Fruit fly (Drosophila melanogaster) whole organism, embryonic: ENCODE data around the gene Mtp.
A peak's percentile ranks its signal among the peaks of the same experiment; 100 is the strongest.

Experiments used
- ATbp ChIP-seq: fragments of 200-800 bp; sonication (Bioruptor generic); optimal IDR thresholded peaks from 2 replicates; lab custom pipeline; 2017; ENCODE audit warnings: missing biosample characterization, mild to moderate bottlenecking, missing genetic modification characterization, missing genetic modification reagents
- Antp ChIP-seq: fragments of 200-800 bp; sonication (Bioruptor generic); optimal IDR thresholded peaks from 3 replicates; lab custom pipeline; 2016; ENCODE audit warnings: missing biosample characterization, missing genetic modification characterization
- B-H1 ChIP-seq: fragments of 200-800 bp; sonication (Bioruptor generic); IDR thresholded peaks from 3 replicates; pipeline ENCODE4 v1.3.6; 2022; ENCODE audit warnings: missing biosample characterization, missing genetic modification characterization
- Blimp-1 ChIP-seq: fragments of 200-800 bp; sonication (Bioruptor generic); optimal IDR thresholded peaks from 3 replicates; lab custom pipeline; 2018; ENCODE audit warnings: missing biosample characterization, missing genetic modification characterization, mild to moderate bottlenecking, moderate library complexity, missing genetic modification reagents
- CG12219 ChIP-seq: fragments of 200-800 bp; sonication (Bioruptor generic); optimal IDR thresholded peaks from 3 replicates; lab custom pipeline; 2018; ENCODE audit warnings: missing biosample characterization, mild to moderate bottlenecking, missing genetic modification characterization
- CG12299 ChIP-seq: fragments of 200-800 bp; sonication (Bioruptor generic); optimal IDR thresholded peaks from 2 replicates; lab custom pipeline; 2018; ENCODE audit warnings: missing biosample characterization, mild to moderate bottlenecking, missing genetic modification characterization
- CG12942 ChIP-seq: fragments of 200-800 bp; sonication (Bioruptor generic); optimal IDR thresholded peaks from 3 replicates; lab custom pipeline; 2016; ENCODE audit warnings: missing biosample characterization, missing genetic modification characterization
- CG13287 ChIP-seq: fragments of 200-800 bp; sonication (Bioruptor generic); IDR thresholded peaks from 2 replicates; pipeline ENCODE4 v1.3.6; 2022; ENCODE audit warnings: missing biosample characterization, missing genetic modification characterization; ENCODE audit not compliant: partially characterized antibody
- CG14014 ChIP-seq: fragments of 200-800 bp; sonication (Bioruptor generic); IDR thresholded peaks from 2 replicates; pipeline ENCODE4 v1.3.6; 2022; ENCODE audit warnings: missing biosample characterization, missing genetic modification characterization
- CG14710 ChIP-seq: fragments of 200-800 bp; sonication (Bioruptor generic); optimal IDR thresholded peaks from 3 replicates; lab custom pipeline; 2019; ENCODE audit warnings: missing biosample characterization, mild to moderate bottlenecking, missing genetic modification characterization, moderate library complexity
- CG15696 ChIP-seq: fragments of 200-800 bp; sonication (Bioruptor generic); optimal IDR thresholded peaks from 2 replicates; lab custom pipeline; 2019; ENCODE audit warnings: missing biosample characterization, mild to moderate bottlenecking, missing genetic modification characterization, moderate library complexity
- CG16779 ChIP-seq: fragments of 200-800 bp; sonication (Bioruptor generic); IDR thresholded peaks from 2 replicates; pipeline ENCODE4 v1.3.6; 2022; ENCODE audit warnings: missing biosample characterization, missing genetic modification characterization
- CG16813 ChIP-seq: fragments of 200-800 bp; sonication (Bioruptor generic); IDR thresholded peaks from 3 replicates; pipeline ENCODE4 v1.3.6; 2022; ENCODE audit warnings: missing biosample characterization, missing genetic modification characterization; ENCODE audit not compliant: partially characterized antibody
- CG2199 ChIP-seq: fragments of 200-800 bp; sonication (Bioruptor generic); IDR thresholded peaks from 3 replicates; pipeline ENCODE4 v1.3.6; 2022; ENCODE audit warnings: missing biosample characterization, missing genetic modification characterization
- CG30431 ChIP-seq: fragments of 200-800 bp; sonication (Bioruptor generic); optimal IDR thresholded peaks from 2 replicates; lab custom pipeline; 2017; ENCODE audit warnings: missing biosample characterization, missing genetic modification characterization
- CG3407 ChIP-seq: fragments of 200-800 bp; sonication (Bioruptor generic); optimal IDR thresholded peaks from 2 replicates; lab custom pipeline; 2018; ENCODE audit warnings: missing biosample characterization, mild to moderate bottlenecking, missing genetic modification characterization
- CG4360 ChIP-seq: fragments of 200-800 bp; sonication (Bioruptor generic); IDR thresholded peaks from 2 replicates; pipeline ENCODE4 v1.3.6; 2022; ENCODE audit warnings: missing biosample characterization, missing genetic modification characterization
- CG4617 ChIP-seq: fragments of 200-800 bp; sonication (Bioruptor generic); optimal IDR thresholded peaks from 3 replicates; lab custom pipeline; 2016; ENCODE audit warnings: missing biosample characterization, missing genetic modification characterization, borderline replicate concordance
- CG6654 ChIP-seq: fragments of 200-800 bp; sonication (Bioruptor generic); optimal IDR thresholded peaks from 2 replicates; lab custom pipeline; 2017; ENCODE audit warnings: missing biosample characterization, mild to moderate bottlenecking, missing genetic modification characterization
- CG6689 ChIP-seq: fragments of 200-800 bp; sonication (Bioruptor generic); IDR thresholded peaks from 2 replicates; pipeline ENCODE4 v1.3.6; 2022; ENCODE audit warnings: missing biosample characterization, missing genetic modification characterization
- CG7556 ChIP-seq: fragments of 200-800 bp; sonication (Bioruptor generic); optimal IDR thresholded peaks from 2 replicates; lab custom pipeline; 2017; ENCODE audit warnings: missing biosample characterization, mild to moderate bottlenecking, missing genetic modification characterization
- CG8290 ChIP-seq, 3 experiments: fragments of 200-800 bp; sonication (Bioruptor generic); optimal IDR thresholded peaks; 2 replicates each; lab custom pipeline; 2016 to 2019; ENCODE audit warnings: missing biosample characterization in 3 of 3, missing genetic modification characterization in 3 of 3, mild to moderate bottlenecking in 2 of 3, moderate library complexity in 1 of 3
- CG9727 ChIP-seq: fragments of 200-800 bp; sonication (Bioruptor generic); optimal IDR thresholded peaks from 3 replicates; lab custom pipeline; 2017; ENCODE audit warnings: missing biosample characterization, mild to moderate bottlenecking, missing genetic modification characterization
- Dbx ChIP-seq: fragments of 200-800 bp; sonication (Bioruptor generic); IDR thresholded peaks from 3 replicates; pipeline ENCODE4 v1.3.6; 2022; ENCODE audit warnings: missing biosample characterization, missing genetic modification characterization
- Dek ChIP-seq: fragments of 200-800 bp; sonication (Bioruptor generic); optimal IDR thresholded peaks from 3 replicates; lab custom pipeline; 2019; ENCODE audit warnings: missing biosample characterization, mild to moderate bottlenecking, missing genetic modification characterization, moderate library complexity
- Fer1 ChIP-seq: fragments of 200-800 bp; sonication (Bioruptor generic); optimal IDR thresholded peaks from 2 replicates; lab custom pipeline; 2017; ENCODE audit warnings: missing biosample characterization, mild to moderate bottlenecking, missing genetic modification characterization
- Gug ChIP-seq: fragments of 200-800 bp; sonication (Bioruptor generic); IDR thresholded peaks from 4 replicates; pipeline ENCODE4 v1.3.6; 2022; ENCODE audit warnings: missing biosample characterization, missing genetic modification characterization
- MTF-1 ChIP-seq: fragments of 200-800 bp; sonication (Bioruptor generic); optimal IDR thresholded peaks from 2 replicates; lab custom pipeline; 2018; ENCODE audit warnings: missing biosample characterization, mild to moderate bottlenecking, missing genetic modification characterization, borderline replicate concordance
- Oaz ChIP-seq: fragments of 200-800 bp; sonication (Bioruptor generic); IDR thresholded peaks from 2 replicates; pipeline ENCODE4 v1.3.6; 2022; ENCODE audit warnings: missing biosample characterization, missing genetic modification characterization
- Sin3A ChIP-seq: fragments of >200 bp; optimal IDR thresholded peaks from 2 replicates; lab custom pipeline; 2018
- Xrp1 ChIP-seq: fragments of 200-800 bp; sonication (Bioruptor generic); IDR thresholded peaks from 2 replicates; pipeline ENCODE4 v1.3.6; 2022; ENCODE audit warnings: missing biosample characterization, missing genetic modification characterization
- abd-A ChIP-seq: fragments of 200-800 bp; sonication (Bioruptor generic); optimal IDR thresholded peaks from 3 replicates; lab custom pipeline; 2019; ENCODE audit warnings: missing biosample characterization, mild to moderate bottlenecking, missing genetic modification characterization, moderate library complexity
- bcd ChIP-seq: fragments of 200-800 bp; sonication (Bioruptor generic); optimal IDR thresholded peaks from 2 replicates; lab custom pipeline; 2017; ENCODE audit warnings: missing biosample characterization, mild to moderate bottlenecking, missing genetic modification characterization
- bsh ChIP-seq, 2 experiments: fragments of 200-800 bp; sonication (Bioruptor generic); optimal IDR thresholded peaks; 2 replicates each; lab custom pipeline; 2017 to 2018; ENCODE audit warnings: mild to moderate bottlenecking in 2 of 2, missing biosample characterization in 2 of 2, missing genetic modification characterization in 2 of 2, moderate library complexity in 1 of 2
- dm ChIP-seq: fragments of 200-800 bp; sonication (Bioruptor generic); optimal IDR thresholded peaks from 3 replicates; lab custom pipeline; 2016; ENCODE audit warnings: missing biosample characterization, missing genetic modification characterization
- hb ChIP-seq: fragments of 200-800 bp; sonication (Bioruptor generic); IDR thresholded peaks from 3 replicates; pipeline ENCODE4 v1.3.6; 2022; ENCODE audit warnings: missing biosample characterization, missing genetic modification characterization; ENCODE audit not compliant: partially characterized antibody
- ken ChIP-seq: fragments of 200-800 bp; sonication (Bioruptor generic); IDR thresholded peaks from 3 replicates; pipeline ENCODE4 v1.3.6; 2022; ENCODE audit warnings: missing biosample characterization, missing genetic modification characterization
- mirr ChIP-seq: fragments of 200-800 bp; sonication (Bioruptor generic); optimal IDR thresholded peaks from 3 replicates; lab custom pipeline; 2018; ENCODE audit warnings: missing biosample characterization, mild to moderate bottlenecking, missing genetic modification characterization
- nerfin-1 ChIP-seq: fragments of 200-800 bp; sonication (Bioruptor generic); optimal IDR thresholded peaks from 3 replicates; lab custom pipeline; 2019; ENCODE audit warnings: missing biosample characterization, mild to moderate bottlenecking, missing genetic modification characterization, moderate library complexity
- nerfin-2 ChIP-seq: fragments of 200-800 bp; sonication (Bioruptor generic); IDR thresholded peaks from 2 replicates; pipeline ENCODE4 v1.3.6; 2022; ENCODE audit warnings: missing biosample characterization, missing genetic modification characterization; ENCODE audit not compliant: partially characterized antibody
- pan ChIP-seq, 4 experiments: fragments of >200 bp in 3 of 4; fragments of 200-800 bp in 1 of 4; sonication (Bioruptor generic) in 1 of 4; optimal IDR thresholded peaks in 3 of 4; IDR thresholded peaks in 1 of 4; 2 replicates each; pipeline versions ENCODE4 v1.3.6 to Lab custom; 2017 to 2022; ENCODE audit warnings: missing biosample characterization in 2 of 4, missing genetic modification characterization in 2 of 4, mixed read lengths in 1 of 4
- scrt ChIP-seq: fragments of 200-800 bp; sonication (Bioruptor generic); optimal IDR thresholded peaks from 2 replicates; lab custom pipeline; 2018; ENCODE audit warnings: missing biosample characterization, mild to moderate bottlenecking, missing genetic modification characterization, moderate library complexity
- sim ChIP-seq: fragments of 200-800 bp; sonication (Bioruptor generic); IDR thresholded peaks from 2 replicates; pipeline ENCODE4 v1.3.6; 2022; ENCODE audit warnings: missing biosample characterization, missing genetic modification characterization
- sna ChIP-seq: fragments of 200-800 bp; sonication (Bioruptor generic); IDR thresholded peaks from 2 replicates; pipeline ENCODE4 v1.3.6; 2022; ENCODE audit warnings: missing biosample characterization, missing genetic modification characterization; ENCODE audit not compliant: partially characterized antibody
- tio ChIP-seq: fragments of 200-800 bp; sonication (Bioruptor generic); optimal IDR thresholded peaks from 2 replicates; lab custom pipeline; 2017; ENCODE audit warnings: missing biosample characterization, missing genetic modification characterization, inconsistent platforms
- tup ChIP-seq: fragments of 200-800 bp; sonication (Bioruptor generic); optimal IDR thresholded peaks from 2 replicates; lab custom pipeline; 2016; ENCODE audit warnings: missing biosample characterization, mild to moderate bottlenecking, missing genetic modification characterization, moderate library complexity
- unpg ChIP-seq: fragments of 200-800 bp; sonication (Bioruptor generic); optimal IDR thresholded peaks from 3 replicates; lab custom pipeline; 2018; ENCODE audit warnings: missing biosample characterization, mild to moderate bottlenecking, missing genetic modification characterization, moderate library complexity
- zen ChIP-seq: fragments of 200-800 bp; sonication (Bioruptor generic); optimal IDR thresholded peaks from 3 replicates; lab custom pipeline; 2018; ENCODE audit warnings: missing biosample characterization, mild to moderate bottlenecking, missing genetic modification characterization, moderate library complexity

Mtp gene

DNA sequence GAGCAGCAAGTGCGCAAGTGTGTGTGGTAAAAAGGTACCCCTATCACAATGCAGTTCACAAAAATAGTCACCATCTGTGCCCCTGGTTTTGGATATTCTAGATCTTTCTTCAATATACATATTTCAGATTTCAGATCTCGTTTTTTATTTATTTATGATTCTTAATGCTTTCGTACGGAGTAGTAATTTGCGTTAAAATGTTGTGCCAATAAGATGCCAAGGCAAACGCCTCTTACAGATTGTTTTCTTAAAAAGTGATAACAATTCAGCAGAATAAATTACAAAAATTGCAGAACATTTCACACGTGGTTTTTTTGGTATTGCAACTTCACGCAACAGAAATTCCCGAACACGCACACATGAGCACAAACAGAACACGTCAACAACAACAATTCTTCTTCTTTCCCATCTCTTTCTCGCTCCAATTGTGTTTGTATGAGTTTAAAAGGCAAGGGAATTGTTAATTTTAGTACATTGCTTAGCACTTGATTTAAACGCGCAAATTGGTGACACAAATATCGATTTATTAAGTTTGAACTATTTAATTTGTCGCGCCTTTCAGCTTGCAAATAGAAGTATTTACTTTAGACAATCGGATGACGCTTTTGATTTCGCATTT is 4.5 kb downstream of the Mtp start (continued):
- TF ChIP-seq nerfin-2 (GFP tag; lab: Robert Waterston, UW) (no peak), Dek (peak; percentile 81), CG3407 (GFP tag; lab: Kevin White, UChicago) (peak; percentile 61), CG15696 (no peak), bcd (no peak), Sin3A (lab: Kevin White, UChicago) (no peak), unpg (GFP tag; lab: Kevin White, UChicago) (peak; percentile 88), Gug (GFP tag; lab: Robert Waterston, UW) (no peak), CG6654 (GFP tag; lab: Kevin White, UChicago) (no peak), CG16813 (GFP tag; lab: Robert Waterston, UW) (no peak), ATbp (peak; percentile 89), B-H1 (GFP tag; lab: Robert Waterston, UW) (no peak), CG2199 (GFP tag; lab: Robert Waterston, UW) (no peak), CG4360 (GFP tag; lab: Robert Waterston, UW) (peak; percentile 73), nerfin-1 (tag; lab: Kevin White, UChicago) (peak; percentile 79), CG30431 (peak; percentile 60), Fer1 (GFP tag; lab: Kevin White, UChicago) (no peak), tio (GFP tag; lab: Kevin White, UChicago) (peak; percentile 7), scrt (GFP tag; lab: Kevin White, UChicago) (no peak), CG16779 (no peak), Oaz (GFP tag; lab: Robert Waterston, UW) (no peak; the same call in 1 of the 2 replicates), CG8290 (GFP tag; optimal IDR thresholded peaks at IDR 0.05; lab: Kevin White, UChicago) (peak; percentile 30), CG8290 (tag; optimal IDR thresholded peaks at IDR 0.05; lab: Kevin White, UChicago) (peak; percentile 15 to 51), CG9727 (GFP tag; lab: Kevin White, UChicago) (peak; percentile 75), Blimp-1 (GFP tag; lab: Kevin White, UChicago) (no peak), MTF-1 (GFP tag; lab: Kevin White, UChicago) (no peak), CG4617 (GFP tag; lab: Kevin White, UChicago) (no peak), CG14014 (GFP tag; lab: Robert Waterston, UW) (peak; percentile 75), CG12219 (peak; percentile 84), zen (tag; lab: Kevin White, UChicago) (no peak), CG12942 (GFP tag; lab: Kevin White, UChicago) (peak; percentile 37), sim (GFP tag; lab: Robert Waterston, UW) (peak; percentile 59; the same call in 1 of the 2 replicates), Antp (peak; percentile 75), CG7556 (GFP tag; lab: Kevin White, UChicago) (peak; percentile 71), Dbx (no peak), pan (optimal IDR thresholded peaks at IDR 0.05; lab: Kevin White, UChicago) (no peak), pan (GFP tag; optimal IDR thresholded peaks at IDR 0.05 in 1 of 2, IDR thresholded peaks at IDR 0.05 in 1 of 2) (peak in 1 of 2 experiments; percentile 45), tup (GFP tag; lab: Kevin White, UChicago) (peak; percentile 61), CG14710 (no peak), ken (GFP tag; lab: Robert Waterston, UW) (peak; percentile 86), dm (GFP tag; lab: Kevin White, UChicago) (peak; percentile 77), CG6689 (GFP tag; lab: Robert Waterston, UW) (no peak), sna (GFP tag; lab: Robert Waterston, UW) (no peak), CG13287 (GFP tag; lab: Robert Waterston, UW) (no peak), mirr (no peak), CG12299 (tag; lab: Kevin White, UChicago) (peak; percentile 82), hb (GFP tag; lab: Robert Waterston, UW) (no peak), Xrp1 (peak; percentile 38; the same call in 1 of the 2 replicates), bsh (GFP tag; optimal IDR thresholded peaks at IDR 0.05; lab: Kevin White, UChicago) (peak; percentile 70 to 85), abd-A (no peak)
